Fruit fly (Drosophila melanogaster): ENCODE results near the gene Naa40.

Naa40 gene

DNA sequence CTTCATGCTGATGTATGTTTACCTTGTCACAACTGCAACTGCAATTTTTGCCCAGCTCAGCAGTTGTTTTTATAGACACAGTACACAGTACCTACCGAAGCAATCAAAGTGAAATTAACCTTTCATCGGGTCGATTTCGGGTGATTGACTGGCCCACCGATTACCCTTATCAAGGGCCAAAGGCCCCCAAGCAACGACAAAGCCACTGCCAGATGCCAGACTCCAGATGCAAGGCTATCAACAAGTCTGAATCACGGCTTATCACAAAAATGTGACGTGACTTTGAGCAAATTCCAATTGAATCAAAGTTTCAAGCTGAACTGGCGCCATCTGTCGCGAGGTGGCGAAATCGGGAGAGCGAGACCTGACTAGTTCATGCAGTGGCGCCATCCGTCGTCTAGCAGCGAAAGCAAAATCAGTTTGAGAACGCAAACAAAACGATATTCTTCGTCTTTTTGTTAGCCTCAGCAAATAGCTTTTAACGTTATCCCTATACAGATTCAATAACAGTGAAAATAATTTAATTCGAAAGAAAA is 7.9 kb downstream of the Naa40 start, which contains the start of gene Obp99b (continued):
- TF ChIP-seq NfI (GFP tag; optimal IDR thresholded peaks at IDR 0.05) (peak; percentile 91), dati (GFP tag; IDR thresholded peaks at IDR 0.05) (peak; percentile 59), CG15011 (GFP tag; optimal IDR thresholded peaks at IDR 0.05) (peak; percentile 48), CG6813 (GFP tag; optimal IDR thresholded peaks at IDR 0.05) (peak; percentile 82), ttk (GFP tag; IDR thresholded peaks at IDR 0.05) (peak; percentile 64), schlank (tag; optimal IDR thresholded peaks at IDR 0.05) (peak; percentile 55), jing (GFP tag; optimal IDR thresholded peaks at IDR 0.05) (peak; percentile 76), Atf6 (GFP tag; IDR thresholded peaks at IDR 0.05) (peak; percentile 50; the same call in 1 of the 2 replicates), pzg (GFP tag; optimal IDR thresholded peaks at IDR 0.05) (no peak), E2f1 (GFP tag; IDR thresholded peaks at IDR 0.05) (peak; percentile 71), Ets65A (GFP tag) (peak; percentile 92), CG10209 (GFP tag; optimal IDR thresholded peaks at IDR 0.05) (peak; percentile 73), Doc3 (GFP tag; IDR thresholded peaks at IDR 0.05; ENCODE audit: partially characterized antibody) (no peak), sim (GFP tag; IDR thresholded peaks at IDR 0.05) (peak; percentile 74; the same call in 1 of the 2 replicates), scrt (GFP tag; optimal IDR thresholded peaks at IDR 0.05) (peak; percentile 42), Chrac-16 (GFP tag; optimal IDR thresholded peaks at IDR 0.05) (peak; percentile 75), dysf (GFP tag; IDR thresholded peaks at IDR 0.05) (peak; percentile 80), Mrtf (GFP tag; IDR thresholded peaks at IDR 0.05) (peak; percentile 85; the same call in 2 of the 3 replicates), sisA (GFP tag; IDR thresholded peaks at IDR 0.05) (peak; percentile 61), cato (GFP tag; optimal IDR thresholded peaks at IDR 0.05; ENCODE audit: borderline replicate concordance) (peak; percentile 41), Meics (GFP tag; optimal IDR thresholded peaks at IDR 0.05) (peak; percentile 85), CG3838 (GFP tag; optimal IDR thresholded peaks at IDR 0.05) (peak; percentile 19), kah (GFP tag; optimal IDR thresholded peaks at IDR 0.05) (peak; percentile 79), exex (tag; optimal IDR thresholded peaks at IDR 0.05) (no peak), BEAF-32 (GFP tag; optimal IDR thresholded peaks at IDR 0.05) (no peak), chinmo (GFP tag; IDR thresholded peaks at IDR 0.05; ENCODE audit: partially characterized antibody) (peak; percentile 61; the same call in 1 of the 4 replicates), CG4404 (GFP tag; IDR thresholded peaks at IDR 0.05) (peak; percentile 53), CG12744 (GFP tag; optimal IDR thresholded peaks at IDR 0.05) (peak; percentile 3), Doc2 (GFP tag; IDR thresholded peaks at IDR 0.05) (0 out of 2 replicates have a peak, but pooled peaks have one; percentile 34), CG8290 (GFP tag; optimal IDR thresholded peaks at IDR 0.05) (peak; percentile 44), CG8290 (tag; optimal IDR thresholded peaks at IDR 0.05) (peak; percentile 73 to 87), Oaz (GFP tag; IDR thresholded peaks at IDR 0.05) (peak; percentile 59), CG1024 (GFP tag; IDR thresholded peaks at IDR 0.05) (peak; percentile 83), CG11085 (GFP tag; IDR thresholded peaks at IDR 0.05) (peak; percentile 70), CG10366 (GFP tag; IDR thresholded peaks at IDR 0.05) (peak; percentile 71), Dll (GFP tag; IDR thresholded peaks at IDR 0.05; ENCODE audit: partially characterized antibody) (no peak), Kr (GFP tag; optimal IDR thresholded peaks at IDR 0.05) (peak; percentile 12), salm (tag; optimal IDR thresholded peaks at IDR 0.05) (peak; percentile 10), CG12391 (tag; optimal IDR thresholded peaks at IDR 0.05) (peak; percentile 29), CG1792 (GFP tag; optimal IDR thresholded peaks at IDR 0.05) (peak; percentile 60), abd-A (tag; optimal IDR thresholded peaks at IDR 0.05) (no peak), ind (GFP tag; optimal IDR thresholded peaks at IDR 0.05) (peak; percentile 76), kni (GFP tag; optimal IDR thresholded peaks at IDR 0.05) (peak; percentile 52), unpg (GFP tag; optimal IDR thresholded peaks at IDR 0.05) (peak; percentile 80), TFAM (GFP tag; optimal IDR thresholded peaks at IDR 0.05) (peak; percentile 51), fd64A (GFP tag; optimal IDR thresholded peaks at IDR 0.05) (peak; percentile 87), CG11560 (tag; IDR thresholded peaks at IDR 0.05) (0 out of 3 replicates have a peak, but pooled peaks have one; percentile 54), CG15479 (GFP tag; optimal IDR thresholded peaks at IDR 0.05) (no peak), gfzf (GFP tag; optimal IDR thresholded peaks at IDR 0.05) (no peak), ranshi (GFP tag; IDR thresholded peaks at IDR 0.05) (peak; percentile 69)
